Worm (Caenorhabditis elegans) whole organism, L1 larva: ENCODE measurements around the gene sra-35.

Experiments
- ceh-82 ChIP-seq, 3 experiments: fragments of 150-350 bp in 1 of 3; sonication (generic microtip) in 2 of 3; optimal IDR thresholded peaks; 2 replicates each; lab custom pipeline; 2014 to 2017; ENCODE audit warnings: missing biosample characterization in 3 of 3, missing genetic modification characterization in 3 of 3
- efl-1 ChIP-seq, 4 experiments: fragments of 150-350 bp; optimal IDR thresholded peaks in 3 of 4; peaks in 1 of 4; 1 replicate in 1 of 4; 2 replicates in 3 of 4; lab custom pipeline; 2014; ENCODE audit warnings: missing biosample characterization in 2 of 4, missing genetic modification characterization in 2 of 4, missing genetic modification reagents in 2 of 4
- nhr-76 ChIP-seq: sonication (generic microtip); optimal IDR thresholded peaks from 2 replicates; lab custom pipeline; 2017; ENCODE audit warnings: missing biosample characterization, missing genetic modification characterization
- unc-62 ChIP-seq: fragments of 150-350 bp; optimal IDR thresholded peaks from 2 replicates; lab custom pipeline; 2014; ENCODE audit warnings: missing biosample characterization, missing genetic modification reagents, missing genetic modification characterization
- unc-86 ChIP-seq: sonication (generic microtip); optimal IDR thresholded peaks from 2 replicates; lab custom pipeline; 2016; ENCODE audit warnings: missing genetic modification characterization, missing compliant biosample characterization
- unc-98 ChIP-seq: fragments of 200-800 bp; sonication (Bioruptor generic); IDR thresholded peaks from 2 replicates; pipeline ENCODE4 v1.3.6; 2022; ENCODE audit warnings: missing genetic modification characterization, missing compliant biosample characterization
- zag-1 ChIP-seq: fragments of 150-350 bp; optimal IDR thresholded peaks from 2 replicates; lab custom pipeline; 2014; ENCODE audit warnings: missing biosample characterization, missing genetic modification characterization

- TF ChIP-seq nhr-76 (tag; lab: Kevin White, UChicago) (no peak), efl-1 (optimal IDR thresholded peaks at IDR 0.05; lab: Kevin White, UChicago) (no peak), efl-1 (GFP tag; optimal IDR thresholded peaks at IDR 0.05 in 1 of 2; lab: Kevin White, UChicago) (no peak), zag-1 (tag; lab: Kevin White, UChicago) (no peak), unc-86 (tag; lab: Kevin White, UChicago) (no peak), unc-62 (no peak), unc-98 (GFP tag; lab: Robert Waterston, UW) (no peak), ceh-82 (tag; optimal IDR thresholded peaks at IDR 0.05; lab: Kevin White, UChicago) (no peak)
Measured at ce11 chrII:4552088-4552487, 24.4 kb upstream of the sra-35 start.
